Worm (Caenorhabditis elegans) whole organism, young adult: ENCODE measurements around the gene Y79H2A.3.

ENCODE experiments used
- D2030.7 ChIP-seq: fragments of 200-800 bp; sonication (Bioruptor generic); IDR thresholded peaks from 2 replicates; pipeline ENCODE4 v1.3.6; 2022; ENCODE audit warnings: missing genetic modification reagents, missing genetic modification characterization, missing compliant biosample characterization
- F10E7.11 ChIP-seq: sonication (generic microtip); optimal IDR thresholded peaks from 2 replicates; lab custom pipeline; 2017; ENCODE audit warnings: mild to moderate bottlenecking, missing genetic modification characterization, moderate library complexity, missing compliant biosample characterization
- F22D6.2 ChIP-seq: sonication (generic microtip); optimal IDR thresholded peaks from 2 replicates; lab custom pipeline; 2016; ENCODE audit warnings: mild to moderate bottlenecking, missing genetic modification characterization, missing compliant biosample characterization
- F33H1.4 ChIP-seq: fragments of 200-800 bp; sonication (Bioruptor generic); IDR thresholded peaks from 2 replicates; pipeline ENCODE4 v1.3.6; 2022; ENCODE audit warnings: missing genetic modification reagents, missing genetic modification characterization, missing compliant biosample characterization
- F39B2.1 ChIP-seq: fragments of 200-800 bp; sonication (Bioruptor generic); IDR thresholded peaks from 2 replicates; pipeline ENCODE4 v1.3.6; 2022; ENCODE audit warnings: missing genetic modification reagents, missing genetic modification characterization, missing compliant biosample characterization
- F57C9.4 ChIP-seq: sonication (generic microtip); optimal IDR thresholded peaks from 2 replicates; lab custom pipeline; 2017; ENCODE audit warnings: mild to moderate bottlenecking, missing genetic modification characterization, missing compliant biosample characterization
- Y67H2A.10 ChIP-seq: fragments of 200-800 bp; sonication (Bioruptor generic); conservative IDR thresholded peaks from 2 replicates; pipeline ENCODE4 v1.3.6; 2022; ENCODE audit warnings: missing genetic modification reagents, missing genetic modification characterization, missing compliant biosample characterization
- Y95B8A.8 ChIP-seq: fragments of 200-800 bp; sonication (Bioruptor generic); IDR thresholded peaks from 2 replicates; pipeline ENCODE4 v1.3.6; 2022; ENCODE audit warnings: missing genetic modification reagents, missing genetic modification characterization, missing compliant biosample characterization
- ZK185.1 ChIP-seq: sonication (generic microtip); optimal IDR thresholded peaks from 2 replicates; lab custom pipeline; 2016; ENCODE audit warnings: mild to moderate bottlenecking, missing genetic modification characterization, missing compliant biosample characterization; ENCODE audit not compliant: poor library complexity, severe bottlenecking
- aptf-3 ChIP-seq: fragments of 200-800 bp; sonication (Bioruptor generic); IDR thresholded peaks from 2 replicates; pipeline ENCODE4 v1.3.6; 2022; ENCODE audit warnings: missing genetic modification characterization, missing compliant biosample characterization
- athp-1 ChIP-seq: sonication (generic microtip); optimal IDR thresholded peaks from 2 replicates; lab custom pipeline; 2017; ENCODE audit warnings: mild to moderate bottlenecking, missing genetic modification characterization, missing compliant biosample characterization
- attf-5 ChIP-seq: fragments of 200-800 bp; sonication (Bioruptor generic); optimal IDR thresholded peaks from 2 replicates; lab custom pipeline; 2018; ENCODE audit warnings: mild to moderate bottlenecking, missing genetic modification characterization, missing compliant biosample characterization
- ceh-27 ChIP-seq: fragments of 200-800 bp; sonication (Bioruptor generic); optimal IDR thresholded peaks from 2 replicates; lab custom pipeline; 2018; ENCODE audit warnings: mild to moderate bottlenecking, missing genetic modification characterization, moderate library complexity, missing compliant biosample characterization
- egrh-3 ChIP-seq: fragments of 200-800 bp; sonication (Bioruptor generic); IDR thresholded peaks from 2 replicates; pipeline ENCODE4 v1.3.6; 2022; ENCODE audit warnings: missing genetic modification reagents, missing genetic modification characterization, missing compliant biosample characterization
- hlh-12 ChIP-seq: sonication (generic microtip); optimal IDR thresholded peaks from 2 replicates; lab custom pipeline; 2016; ENCODE audit warnings: missing genetic modification characterization, missing compliant biosample characterization
- hlh-26 ChIP-seq: fragments of 200-800 bp; sonication (Bioruptor generic); conservative IDR thresholded peaks from 2 replicates; pipeline ENCODE4 v1.3.6; 2022; ENCODE audit warnings: missing genetic modification reagents, missing genetic modification characterization, missing compliant biosample characterization
- hrde-1 ChIP-seq: sonication (generic microtip); optimal IDR thresholded peaks from 2 replicates; lab custom pipeline; 2016; ENCODE audit warnings: missing genetic modification characterization, mild to moderate bottlenecking, missing compliant biosample characterization, moderate library complexity, missing genotype, missing genetic modification reagents, borderline replicate concordance
- hsf-1 ChIP-seq: fragments of 200-800 bp; sonication (Bioruptor generic); IDR thresholded peaks from 2 replicates; pipeline ENCODE4 v1.3.6; 2022; ENCODE audit warnings: missing genetic modification reagents, missing genetic modification characterization, missing compliant biosample characterization
- let-526 ChIP-seq: fragments of 200-800 bp; sonication (Bioruptor generic); IDR thresholded peaks from 2 replicates; pipeline ENCODE4 v1.3.6; 2022; ENCODE audit warnings: missing genetic modification reagents, missing genetic modification characterization, missing compliant biosample characterization
- lin-26 ChIP-seq: fragments of 200-800 bp; sonication (Bioruptor generic); IDR thresholded peaks from 2 replicates; pipeline ENCODE4 v1.3.6; 2022; ENCODE audit warnings: missing genetic modification reagents, missing genetic modification characterization, missing compliant biosample characterization
- lir-1 ChIP-seq: fragments of 200-800 bp; sonication (Bioruptor generic); conservative IDR thresholded peaks from 2 replicates; pipeline ENCODE4 v1.3.6; 2022; ENCODE audit warnings: missing genetic modification reagents, missing genetic modification characterization, missing compliant biosample characterization
- madf-10 ChIP-seq: sonication (generic microtip); optimal IDR thresholded peaks from 2 replicates; lab custom pipeline; 2016; ENCODE audit warnings: mild to moderate bottlenecking, missing genetic modification characterization, missing compliant biosample characterization
- madf-6 ChIP-seq: fragments of 200-800 bp; sonication (Bioruptor generic); IDR thresholded peaks from 2 replicates; pipeline ENCODE4 v1.3.6; 2022; ENCODE audit warnings: missing genetic modification reagents, missing genetic modification characterization, missing compliant biosample characterization
- mes-4 ChIP-seq: sonication (generic microtip); optimal IDR thresholded peaks from 2 replicates; lab custom pipeline; 2016; ENCODE audit warnings: missing genotype, missing genetic modification characterization, missing compliant biosample characterization
- nfyb-1 ChIP-seq: fragments of 200-800 bp; sonication (Bioruptor generic); IDR thresholded peaks from 2 replicates; pipeline ENCODE4 v1.3.6; 2022; ENCODE audit warnings: missing genetic modification reagents, missing genetic modification characterization, missing compliant biosample characterization
- nhr-80 ChIP-seq: sonication (generic microtip); optimal IDR thresholded peaks from 2 replicates; lab custom pipeline; 2016; ENCODE audit warnings: missing genetic modification characterization, missing compliant biosample characterization
- snpc-1.1 ChIP-seq: sonication (generic microtip); optimal IDR thresholded peaks from 2 replicates; lab custom pipeline; 2017; ENCODE audit warnings: missing genetic modification characterization, mild to moderate bottlenecking, missing compliant biosample characterization, antibody characterized with exemption, moderate library complexity, missing genotype, missing genetic modification reagents; ENCODE audit not compliant: insufficient read depth
- snpc-1.3 ChIP-seq: sonication (generic microtip); optimal IDR thresholded peaks from 2 replicates; lab custom pipeline; 2017; ENCODE audit warnings: missing genetic modification characterization, mild to moderate bottlenecking, missing compliant biosample characterization, antibody characterized with exemption, moderate library complexity, missing genotype, missing genetic modification reagents; ENCODE audit not compliant: insufficient read depth
- snpc-3.4 ChIP-seq: sonication (generic microtip); optimal IDR thresholded peaks from 2 replicates; lab custom pipeline; 2017; ENCODE audit warnings: missing genetic modification characterization, mild to moderate bottlenecking, missing compliant biosample characterization, antibody characterized with exemption, moderate library complexity, missing genotype, missing genetic modification reagents
- somi-1 ChIP-seq: fragments of 200-800 bp; sonication (Bioruptor generic); optimal IDR thresholded peaks from 2 replicates; lab custom pipeline; 2018; ENCODE audit warnings: mild to moderate bottlenecking, missing genetic modification characterization, missing compliant biosample characterization
- sptf-2 ChIP-seq: fragments of 200-800 bp; sonication (Bioruptor generic); optimal IDR thresholded peaks from 2 replicates; lab custom pipeline; 2018; ENCODE audit warnings: mild to moderate bottlenecking, missing genetic modification characterization, missing compliant biosample characterization
- tbp1 ChIP-seq: fragments of 200-800 bp; sonication (Bioruptor generic); optimal IDR thresholded peaks from 2 replicates; lab custom pipeline; 2018; ENCODE audit warnings: mild to moderate bottlenecking, missing genetic modification characterization, missing compliant biosample characterization
- tlf-1 ChIP-seq: fragments of 200-800 bp; sonication (Bioruptor generic); optimal IDR thresholded peaks from 2 replicates; lab custom pipeline; 2018; ENCODE audit warnings: mild to moderate bottlenecking, missing genetic modification characterization, missing compliant biosample characterization
- zfh-2 ChIP-seq: fragments of 200-800 bp; sonication (Bioruptor generic); conservative IDR thresholded peaks from 2 replicates; pipeline ENCODE4 v1.3.6; 2022; ENCODE audit warnings: missing genetic modification reagents, missing genetic modification characterization, missing compliant biosample characterization
- ztf-18 ChIP-seq: sonication (generic microtip); optimal IDR thresholded peaks from 2 replicates; lab custom pipeline; 2016; ENCODE audit warnings: missing genotype, mild to moderate bottlenecking, missing genetic modification characterization, missing compliant biosample characterization
- ztf-26 ChIP-seq: sonication (generic microtip); optimal IDR thresholded peaks from 2 replicates; lab custom pipeline; 2017; ENCODE audit warnings: missing genetic modification characterization, missing compliant biosample characterization
- ztf-28 ChIP-seq: fragments of 200-800 bp; sonication (Bioruptor generic); IDR thresholded peaks from 2 replicates; pipeline ENCODE4 v1.3.6; 2022; ENCODE audit warnings: missing genetic modification reagents, missing genetic modification characterization, missing compliant biosample characterization

The Y79H2A.3 gene

DNA sequence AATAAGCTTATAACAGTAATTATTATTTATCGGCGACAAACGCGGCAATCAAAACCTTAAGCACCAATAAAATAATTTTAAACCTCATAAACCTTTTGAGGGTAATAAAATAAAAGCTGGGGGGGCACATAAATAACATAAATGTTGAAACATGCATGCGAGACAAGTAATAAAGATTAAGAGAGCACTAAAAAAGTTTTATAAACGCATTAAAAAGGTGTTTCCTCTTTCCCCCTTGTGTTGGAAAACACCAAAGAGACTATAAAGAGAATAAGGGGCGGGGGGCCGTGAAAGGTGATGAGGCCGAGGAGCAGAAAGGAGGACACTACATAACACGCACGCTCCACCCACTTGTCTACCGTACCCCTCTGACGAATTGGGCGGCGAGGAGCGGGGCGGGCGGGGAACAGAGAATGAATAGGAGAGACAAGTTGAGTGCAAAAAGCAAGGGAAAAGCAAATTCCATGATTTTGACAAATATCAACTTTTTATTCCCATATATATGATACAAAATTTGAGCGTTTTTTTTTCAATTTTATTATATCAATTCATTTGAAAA, 32.7 kb upstream of the Y79H2A.3 start:
- TF ChIP-seq lin-26 (no peak), snpc-1.3 (no peak), F57C9.4 (no peak), D2030.7 (GFP tag; lab: Robert Waterston, UW) (no peak), ztf-26 (tag; lab: Kevin White, UChicago) (no peak), hsf-1 (GFP tag; lab: Robert Waterston, UW) (no peak), zfh-2 (GFP tag; lab: Robert Waterston, UW) (peak; percentile 59), lir-1 (GFP tag; lab: Robert Waterston, UW) (no peak), hrde-1 (tag; lab: Kevin White, UChicago) (no peak), mes-4 (no peak), nfyb-1 (peak; percentile 68), sptf-2 (GFP tag; lab: Kevin White, UChicago) (no peak), hlh-12 (tag; lab: Kevin White, UChicago) (no peak), F33H1.4 (GFP tag; lab: Robert Waterston, UW) (no peak), madf-6 (no peak), ztf-28 (no peak), egrh-3 (no peak)

DNA sequence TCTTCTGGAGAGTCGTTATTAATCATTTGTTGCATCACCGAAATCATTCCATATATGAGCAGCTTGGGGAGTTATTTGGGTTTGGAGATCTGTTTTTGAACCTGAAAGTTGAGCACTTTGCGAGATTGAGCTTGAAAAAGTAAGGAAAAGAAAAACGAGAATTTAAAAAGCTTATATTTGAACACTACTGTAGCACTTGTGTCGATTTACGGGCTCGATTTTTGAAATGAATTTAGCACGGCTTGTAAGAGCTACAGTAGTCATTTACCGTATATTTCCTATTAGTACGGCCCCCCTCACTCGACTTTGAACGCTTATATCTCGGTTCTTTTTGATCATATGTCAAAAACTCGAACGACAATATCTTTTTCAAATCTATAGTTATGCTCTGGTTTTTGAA, 32.1 kb upstream of the Y79H2A.3 start, which contains the start of gene nob-1:
Gene nob-1 (minus strand): TSS at position 101 of the 400 bp plus-strand sequence.
- TF ChIP-seq snpc-1.1 (no peak), ztf-18 (tag; lab: Kevin White, UChicago) (no peak), F57C9.4 (no peak), mes-4 (no peak), tlf-1 (no peak), tbp1 (GFP tag; lab: Kevin White, UChicago) (no peak), F10E7.11 (tag; lab: Kevin White, UChicago) (no peak), aptf-3 (GFP tag; lab: Robert Waterston, UW) (no peak), hlh-26 (no peak), let-526 (GFP tag; lab: Robert Waterston, UW) (no peak), Y67H2A.10 (GFP tag; lab: Robert Waterston, UW) (no peak), ceh-27 (no peak), somi-1 (GFP tag; lab: Kevin White, UChicago) (no peak), attf-5 (GFP tag; lab: Kevin White, UChicago) (no peak), F39B2.1 (GFP tag; lab: Robert Waterston, UW) (no peak), nhr-80 (no peak)

DNA sequence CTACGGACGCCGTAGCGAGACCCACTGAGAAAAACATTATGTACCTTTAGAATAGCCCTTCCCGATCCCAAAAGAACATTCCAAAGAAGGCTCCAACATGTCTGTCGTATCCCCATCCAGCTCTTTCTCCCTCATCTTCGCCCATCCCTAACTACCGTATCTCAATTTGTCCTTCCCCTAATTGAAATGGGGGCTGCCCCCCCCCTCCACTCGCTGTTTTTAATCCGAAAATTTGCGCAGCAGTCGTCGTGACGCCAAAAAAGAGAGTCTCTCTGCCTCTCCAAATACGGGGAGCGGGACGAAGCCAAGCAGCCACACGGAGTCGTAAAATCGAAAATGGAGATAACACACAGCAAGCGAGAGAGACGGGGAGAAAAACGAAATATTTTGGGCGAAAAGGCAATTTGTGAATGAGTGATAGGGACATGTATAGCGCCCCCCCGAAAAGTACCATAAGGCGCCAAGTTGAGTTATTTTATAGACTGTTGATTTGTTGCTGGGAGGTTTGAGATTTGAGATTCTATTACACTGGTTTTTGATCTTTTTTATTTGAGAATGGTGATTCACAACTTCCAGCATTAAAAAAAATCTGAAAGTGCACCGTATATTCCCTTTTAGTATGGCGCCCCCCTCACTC, 30.0 kb upstream of the Y79H2A.3 start:
- no peak for TF ChIP-seq F22D6.2 (tag; lab: Kevin White, UChicago)
- TF ChIP-seq zfh-2 (GFP tag; lab: Robert Waterston, UW), result peak; percentile 61

DNA sequence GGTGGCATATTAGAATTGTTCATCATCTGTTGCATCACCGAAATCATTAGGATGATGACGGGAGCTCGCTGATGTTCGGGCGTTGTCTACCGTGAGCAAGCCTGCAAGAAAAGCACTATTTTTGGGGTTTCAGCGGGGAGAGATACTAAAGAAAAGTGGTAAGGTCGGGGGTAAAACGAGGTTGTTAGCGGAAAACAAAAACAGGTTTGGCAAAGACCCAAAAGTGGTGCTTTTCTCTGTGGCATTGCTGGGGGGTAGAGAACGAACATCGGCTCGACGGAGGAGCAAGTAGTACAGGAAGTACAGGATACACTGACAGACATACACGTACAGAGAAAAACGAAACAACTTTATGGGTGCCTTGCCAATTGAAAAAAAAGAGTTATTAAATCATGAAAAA, 25.4 kb upstream of the Y79H2A.3 start, which contains the start of gene php-3:
Gene php-3 (minus strand): TSS at position 101 of the 400 bp plus-strand sequence.
- TF ChIP-seq snpc-3.4 (tag; lab: Kevin White, UChicago), result no peak
- TF ChIP-seq Y95B8A.8 (GFP tag; lab: Robert Waterston, UW), result no peak
- TF ChIP-seq hrde-1 (tag; lab: Kevin White, UChicago), result no peak
- TF ChIP-seq ZK185.1 (tag; lab: Kevin White, UChicago), result no peak
- no peak for TF ChIP-seq athp-1 (tag; lab: Kevin White, UChicago)
- TF ChIP-seq madf-10, result no peak
